Worm (Caenorhabditis elegans): ENCODE results near the gene str-161.

The str-161 gene

DNA sequence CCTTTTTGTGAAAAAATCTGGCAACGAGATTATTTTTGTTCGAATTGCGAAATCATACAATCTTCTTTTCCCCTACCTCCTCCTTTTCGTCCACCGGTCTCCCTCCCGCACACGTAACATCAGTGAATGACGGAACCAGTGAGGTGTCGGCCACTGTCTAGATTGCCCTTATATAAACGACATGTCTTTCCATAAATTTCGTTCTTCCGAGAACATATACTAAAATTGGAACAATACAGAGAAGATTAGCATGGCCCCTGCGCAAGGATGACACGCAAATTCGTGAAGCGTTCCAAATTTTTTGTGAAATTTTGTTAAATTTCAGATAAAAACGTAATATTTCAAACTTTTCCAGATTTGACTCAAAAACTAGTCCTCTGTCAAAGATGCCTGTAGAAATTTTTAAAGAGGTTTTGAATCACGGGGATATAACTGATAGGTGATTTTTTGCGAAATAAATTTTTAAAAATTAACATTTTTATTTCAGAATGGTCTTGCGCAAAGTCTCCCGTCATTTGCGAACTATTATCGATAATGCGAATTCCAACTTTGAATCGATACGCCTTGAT is 27.0 kb upstream of the str-161 start:
- TF ChIP-seq zip-8 (tag; optimal IDR thresholded peaks at IDR 0.05) (no peak), ham-2 (GFP tag; optimal IDR thresholded peaks at IDR 0.05) (no peak)

DNA sequence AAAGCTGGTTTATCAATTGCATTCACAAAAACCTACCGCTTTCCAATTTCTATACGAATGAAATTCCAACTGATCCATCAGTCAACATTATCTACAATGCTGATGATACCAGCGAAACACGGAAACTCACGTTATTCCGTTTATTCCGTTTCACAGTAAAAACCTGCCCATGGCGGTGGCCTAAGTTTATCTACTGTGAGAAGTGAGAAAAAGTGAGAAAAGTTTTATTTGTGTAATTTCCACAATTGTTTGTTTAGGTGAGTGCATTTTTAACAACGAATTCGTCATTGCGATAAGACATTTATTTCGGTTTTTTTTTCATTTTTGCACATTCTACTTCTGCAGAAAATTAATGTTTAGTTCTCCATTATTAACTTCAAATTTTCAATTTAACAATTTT is 26.2 kb upstream of the str-161 start, which contains the start of gene Y9C9A.8:
Y9C9A.8 (plus strand) TSS at position 301 of the 400 bp plus-strand sequence.
- TF ChIP-seq hlh-1 (tag; optimal IDR thresholded peaks at IDR 0.05) (no peak), unc-120 (tag; optimal IDR thresholded peaks at IDR 0.05; ENCODE audit: poor library complexity, severe bottlenecking) (no peak), snpc-4 (tag; optimal IDR thresholded peaks at IDR 0.05) (no peak), blmp-1 (tag; optimal IDR thresholded peaks at IDR 0.05) (no peak), cnd-1 (tag; optimal IDR thresholded peaks at IDR 0.05) (no peak), nhr-237 (tag; optimal IDR thresholded peaks at IDR 0.05) (no peak), elt-1 (tag; optimal IDR thresholded peaks at IDR 0.05; ENCODE audit: borderline replicate concordance, insufficient read depth) (no peak), nhr-28 (tag; optimal IDR thresholded peaks at IDR 0.05) (no peak), lin-13 (tag; optimal IDR thresholded peaks at IDR 0.05) (no peak), flh-1 (GFP tag; optimal IDR thresholded peaks at IDR 0.05) (no peak), ces-1 (GFP tag; optimal IDR thresholded peaks at IDR 0.05) (no peak), nhr-12 (tag; optimal IDR thresholded peaks at IDR 0.05) (no peak), drap-1 (GFP tag; optimal IDR thresholded peaks at IDR 0.05) (no peak), mab-5 (tag; optimal IDR thresholded peaks at IDR 0.05) (no peak), elt-3 (tag; optimal IDR thresholded peaks at IDR 0.05) (no peak)

DNA sequence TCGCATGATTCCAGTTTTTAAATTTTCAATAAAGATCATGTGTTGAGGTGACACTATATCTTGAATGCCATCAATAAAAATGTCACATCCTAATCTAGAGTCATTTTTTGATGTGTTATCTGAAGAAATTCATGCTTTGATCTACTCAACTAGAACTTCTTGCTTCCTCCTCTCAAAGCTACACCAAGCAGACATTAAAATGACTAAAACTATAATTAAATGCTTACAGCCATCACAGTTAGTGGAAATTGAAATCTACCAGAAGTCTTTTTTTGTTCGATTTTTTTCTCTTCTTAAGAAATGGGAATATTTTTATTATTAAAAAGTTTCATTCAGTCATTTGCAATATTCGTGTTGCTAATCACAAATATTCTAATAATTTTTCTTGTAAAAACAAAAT is 13.9 kb upstream of the str-161 start, which contains the start of gene str-158:
str-158 (plus strand) TSS at position 301 of the 400 bp plus-strand sequence.
- no peak for TF ChIP-seq unc-120 (tag; optimal IDR thresholded peaks at IDR 0.05; ENCODE audit: poor library complexity, severe bottlenecking)
- no peak for TF ChIP-seq pha-4 (tag; optimal IDR thresholded peaks at IDR 0.05)
- TF ChIP-seq zip-8 (tag; optimal IDR thresholded peaks at IDR 0.05): no peak
- TF ChIP-seq bed-3 (GFP tag; optimal IDR thresholded peaks at IDR 0.05): no peak
- TF ChIP-seq snpc-4 (tag; optimal IDR thresholded peaks at IDR 0.05): no peak
- TF ChIP-seq lsy-2 (tag; optimal IDR thresholded peaks at IDR 0.05): no peak
- no peak for TF ChIP-seq M03D4.4 (tag; optimal IDR thresholded peaks at IDR 0.05)
- TF ChIP-seq sem-2 (GFP tag; optimal IDR thresholded peaks at IDR 0.05): no peak
- TF ChIP-seq elt-3 (tag; optimal IDR thresholded peaks at IDR 0.05): no peak
- TF ChIP-seq nhr-2 (tag; optimal IDR thresholded peaks at IDR 0.05): no peak
- TF ChIP-seq unc-39 (tag; optimal IDR thresholded peaks at IDR 0.05): no peak
- no peak for TF ChIP-seq ceh-39 (tag; optimal IDR thresholded peaks at IDR 0.05)
- no peak for TF ChIP-seq mab-5 (tag; optimal IDR thresholded peaks at IDR 0.05)
- no peak for TF ChIP-seq sptf-1 (tag; optimal IDR thresholded peaks at IDR 0.05)
- TF ChIP-seq ces-1 (GFP tag; optimal IDR thresholded peaks at IDR 0.05): no peak

DNA sequence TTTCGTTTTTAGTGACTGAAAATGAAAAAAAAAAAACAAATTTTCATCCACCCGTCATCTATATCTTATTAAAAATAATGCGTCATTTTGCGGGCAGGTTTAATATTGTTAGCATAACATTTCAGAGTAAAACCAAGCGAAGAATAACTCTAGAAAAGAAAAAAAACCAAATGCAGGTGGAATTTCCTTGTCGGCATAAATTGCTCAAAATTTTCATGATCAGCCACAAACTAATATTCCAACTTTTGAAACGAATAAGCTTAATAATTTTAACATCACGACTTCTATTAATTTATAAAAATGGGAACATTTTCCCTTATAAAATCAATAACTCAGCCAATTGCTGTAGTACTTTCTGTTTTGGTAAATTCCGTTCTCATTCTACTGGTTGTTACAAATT is 11.8 kb upstream of the str-161 start, which contains the start of gene str-155:
str-155 (plus strand) TSS at position 301 of the 400 bp plus-strand sequence.
- TF ChIP-seq unc-120 (tag; optimal IDR thresholded peaks at IDR 0.05; ENCODE audit: poor library complexity, severe bottlenecking): no peak
- TF ChIP-seq nhr-12 (tag; optimal IDR thresholded peaks at IDR 0.05): no peak
- TF ChIP-seq lsy-2 (tag; optimal IDR thresholded peaks at IDR 0.05): no peak
- TF ChIP-seq drap-1 (GFP tag; optimal IDR thresholded peaks at IDR 0.05): no peak
- no peak for TF ChIP-seq unc-39 (tag; optimal IDR thresholded peaks at IDR 0.05)
- no peak for TF ChIP-seq bed-3 (GFP tag; optimal IDR thresholded peaks at IDR 0.05)
- TF ChIP-seq zip-8 (tag; optimal IDR thresholded peaks at IDR 0.05): no peak
- no peak for TF ChIP-seq elt-3 (tag; optimal IDR thresholded peaks at IDR 0.05)
- TF ChIP-seq nhr-2 (tag; optimal IDR thresholded peaks at IDR 0.05): no peak
- TF ChIP-seq pha-4 (tag; optimal IDR thresholded peaks at IDR 0.05): no peak
- TF ChIP-seq unc-62 (GFP tag; optimal IDR thresholded peaks at IDR 0.05): no peak
- TF ChIP-seq hlh-1 (tag; optimal IDR thresholded peaks at IDR 0.05): no peak
- TF ChIP-seq sptf-1 (tag; optimal IDR thresholded peaks at IDR 0.05): no peak
- TF ChIP-seq mls-2 (tag; optimal IDR thresholded peaks at IDR 0.05): no peak

DNA sequence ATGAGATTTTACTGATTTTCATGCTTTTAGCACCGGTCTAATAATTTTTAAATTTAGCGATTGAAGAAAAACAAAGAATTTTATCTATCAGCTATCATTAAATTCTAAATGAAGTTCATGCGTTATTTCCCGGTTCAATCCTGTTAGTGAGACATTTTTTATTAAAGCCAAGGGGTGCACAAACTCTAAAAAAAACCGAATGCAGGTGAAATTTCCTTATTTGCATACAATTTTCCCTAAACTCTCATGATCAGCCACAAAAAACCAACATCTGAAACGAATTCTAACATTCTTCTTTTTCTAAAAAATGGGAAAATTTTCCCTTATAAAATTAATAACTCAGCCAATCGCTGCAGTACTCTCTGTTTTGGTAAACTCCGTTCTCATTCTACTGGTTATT is 9.2 kb upstream of the str-161 start, which contains the start of gene str-156:
str-156 (plus strand) TSS at position 301 of the 400 bp plus-strand sequence.
- TF ChIP-seq unc-62 (GFP tag; optimal IDR thresholded peaks at IDR 0.05) (no peak), ceh-43 (GFP tag; optimal IDR thresholded peaks at IDR 0.05) (no peak), flh-1 (GFP tag; optimal IDR thresholded peaks at IDR 0.05) (no peak), cnd-1 (tag; optimal IDR thresholded peaks at IDR 0.05) (no peak), zip-8 (tag; optimal IDR thresholded peaks at IDR 0.05) (no peak), unc-39 (tag; optimal IDR thresholded peaks at IDR 0.05) (no peak), blmp-1 (tag; optimal IDR thresholded peaks at IDR 0.05) (no peak), snpc-4 (tag; optimal IDR thresholded peaks at IDR 0.05) (no peak), ceh-39 (tag; optimal IDR thresholded peaks at IDR 0.05) (no peak), lin-32 (GFP tag; optimal IDR thresholded peaks at IDR 0.05) (no peak), nhr-28 (tag; optimal IDR thresholded peaks at IDR 0.05) (no peak)
